Worm (Caenorhabditis elegans) whole organism, L1 larva: ENCODE measurements around the gene F10B5.3.
A peak's percentile ranks its signal among the peaks of the same experiment; 100 is the strongest.

Source experiments
- C04F5.9 ChIP-seq: sonication (generic microtip); optimal IDR thresholded peaks from 2 replicates; lab custom pipeline; 2016; ENCODE audit warnings: missing genetic modification characterization, missing compliant biosample characterization
- C16A3.4 ChIP-seq: fragments of 150-350 bp; optimal IDR thresholded peaks from 2 replicates; lab custom pipeline; 2014; ENCODE audit warnings: missing biosample characterization, missing genetic modification characterization
- F16B12.6 ChIP-seq: fragments of 150-350 bp; optimal IDR thresholded peaks from 2 replicates; lab custom pipeline; 2014; ENCODE audit warnings: missing biosample characterization, missing genetic modification characterization
- aha-1 ChIP-seq: fragments of 150-350 bp; optimal IDR thresholded peaks from 2 replicates; lab custom pipeline; 2014; ENCODE audit warnings: missing biosample characterization, missing genetic modification characterization
- blmp-1 ChIP-seq: fragments of 150-350 bp; optimal IDR thresholded peaks from 2 replicates; lab custom pipeline; 2014; ENCODE audit warnings: missing biosample characterization, missing genetic modification characterization
- ceh-8 ChIP-seq: fragments of 200-800 bp; sonication (Bioruptor generic); optimal IDR thresholded peaks from 2 replicates; lab custom pipeline; 2018; ENCODE audit warnings: mild to moderate bottlenecking, missing genetic modification characterization, moderate library complexity, missing compliant biosample characterization
- ceh-82 ChIP-seq, 3 experiments: fragments of 150-350 bp in 1 of 3; sonication (generic microtip) in 2 of 3; optimal IDR thresholded peaks; 2 replicates each; lab custom pipeline; 2014 to 2017; ENCODE audit warnings: missing biosample characterization in 3 of 3, missing genetic modification characterization in 3 of 3
- ceh-90 ChIP-seq: sonication (generic microtip); optimal IDR thresholded peaks from 2 replicates; lab custom pipeline; 2016; ENCODE audit warnings: missing genetic modification characterization, missing compliant biosample characterization
- ces-1 ChIP-seq: fragments of 150-350 bp; optimal IDR thresholded peaks from 2 replicates; lab custom pipeline; 2014; ENCODE audit warnings: missing biosample characterization, missing genetic modification reagents, missing genetic modification characterization
- dpl-1 ChIP-seq, 3 experiments: fragments of 150-350 bp in 2 of 3; sonication (generic microtip) in 1 of 3; optimal IDR thresholded peaks; 2 replicates each; lab custom pipeline; 2014 to 2017; ENCODE audit warnings: missing biosample characterization in 3 of 3, missing genetic modification characterization in 3 of 3, missing genetic modification reagents in 3 of 3
- dsc-1 ChIP-seq: sonication (generic microtip); optimal IDR thresholded peaks from 2 replicates; lab custom pipeline; 2016; ENCODE audit warnings: mild to moderate bottlenecking, missing genetic modification characterization, missing compliant biosample characterization
- efl-1 ChIP-seq, 4 experiments: fragments of 150-350 bp; optimal IDR thresholded peaks in 3 of 4; peaks in 1 of 4; 1 replicate in 1 of 4; 2 replicates in 3 of 4; lab custom pipeline; 2014; ENCODE audit warnings: missing biosample characterization in 2 of 4, missing genetic modification characterization in 2 of 4, missing genetic modification reagents in 2 of 4
- elt-3 ChIP-seq, 6 experiments: fragments of 150-350 bp in 1 of 6; sonication (generic microtip); optimal IDR thresholded peaks; 2 replicates each; lab custom pipeline; 2017 to 2018; ENCODE audit warnings: missing biosample characterization in 6 of 6, missing genetic modification characterization in 6 of 6, inconsistent platforms in 1 of 6
- ets-5 ChIP-seq: fragments of 200-800 bp; sonication (Bioruptor generic); IDR thresholded peaks from 2 replicates; pipeline ENCODE4 v1.3.6; 2022; ENCODE audit warnings: missing genetic modification characterization, missing compliant biosample characterization
- fos-1 ChIP-seq: fragments of 150-350 bp; optimal IDR thresholded peaks from 2 replicates; lab custom pipeline; 2014; ENCODE audit warnings: missing biosample characterization, missing genetic modification characterization
- grh-1 ChIP-seq: fragments of 200-800 bp; sonication (Bioruptor generic); IDR thresholded peaks from 2 replicates; pipeline ENCODE4 v1.3.6; 2022; ENCODE audit warnings: missing genetic modification reagents, missing genetic modification characterization, missing compliant biosample characterization
- hlh-4 ChIP-seq: sonication (generic microtip); optimal IDR thresholded peaks from 2 replicates; lab custom pipeline; 2016; ENCODE audit warnings: mild to moderate bottlenecking, missing genetic modification characterization, missing compliant biosample characterization
- hpl-2 ChIP-seq: fragments of 150-350 bp; optimal IDR thresholded peaks from 2 replicates; lab custom pipeline; 2014; ENCODE audit warnings: missing biosample characterization, missing genetic modification reagents, missing genetic modification characterization
- lin-13 ChIP-seq: fragments of 150-350 bp; optimal IDR thresholded peaks from 2 replicates; lab custom pipeline; 2014; ENCODE audit warnings: missing biosample characterization, missing genetic modification reagents, missing genetic modification characterization
- lin-15B ChIP-seq: fragments of 150-350 bp; sonication (generic microtip); optimal IDR thresholded peaks from 3 replicates; lab custom pipeline; 2014; ENCODE audit warnings: missing biosample characterization, missing genetic modification characterization
- lin-35 ChIP-seq, 2 experiments: fragments of 150-350 bp; optimal IDR thresholded peaks; 2 replicates each; lab custom pipeline; 2014; ENCODE audit warnings: missing biosample characterization in 2 of 2, missing genetic modification characterization in 2 of 2, missing genetic modification reagents in 2 of 2
- lin-39 ChIP-seq: fragments of 150-350 bp; optimal IDR thresholded peaks from 2 replicates; lab custom pipeline; 2014; ENCODE audit warnings: missing biosample characterization, missing genetic modification reagents, missing genetic modification characterization
- lir-3 ChIP-seq: sonication (generic microtip); optimal IDR thresholded peaks from 2 replicates; lab custom pipeline; 2016; ENCODE audit warnings: mild to moderate bottlenecking, missing genetic modification characterization, moderate library complexity, missing compliant biosample characterization; ENCODE audit not compliant: poor library complexity
- lsy-2 ChIP-seq, 2 experiments: fragments of 150-350 bp; optimal IDR thresholded peaks; 2 replicates each; lab custom pipeline; 2014; ENCODE audit warnings: missing biosample characterization in 2 of 2, missing genetic modification characterization in 2 of 2
- mdl-1 ChIP-seq, 2 experiments: fragments of 150-350 bp; optimal IDR thresholded peaks; 2 replicates each; lab custom pipeline; 2014 to 2017; ENCODE audit warnings: missing biosample characterization in 2 of 2, missing genetic modification characterization in 2 of 2, inconsistent platforms in 1 of 2
- mep-1 ChIP-seq: fragments of 150-350 bp; optimal IDR thresholded peaks from 2 replicates; lab custom pipeline; 2014; ENCODE audit warnings: missing biosample characterization, missing genetic modification characterization
- nhr-11 ChIP-seq: fragments of 150-350 bp; optimal IDR thresholded peaks from 2 replicates; lab custom pipeline; 2014; ENCODE audit warnings: missing biosample characterization, missing genetic modification characterization
- nhr-20 ChIP-seq: sonication (generic microtip); optimal IDR thresholded peaks from 2 replicates; lab custom pipeline; 2016; ENCODE audit warnings: mild to moderate bottlenecking, missing genetic modification characterization, missing compliant biosample characterization
- nhr-237 ChIP-seq: fragments of 150-350 bp; optimal IDR thresholded peaks from 2 replicates; lab custom pipeline; 2014; ENCODE audit warnings: missing biosample characterization, missing genetic modification characterization
- nhr-28 ChIP-seq: fragments of 150-350 bp; optimal IDR thresholded peaks from 2 replicates; lab custom pipeline; 2014; ENCODE audit warnings: missing biosample characterization, missing genetic modification characterization
- nhr-71 ChIP-seq: sonication (generic microtip); optimal IDR thresholded peaks from 2 replicates; lab custom pipeline; 2016; ENCODE audit warnings: mild to moderate bottlenecking, missing genetic modification characterization, moderate library complexity, missing compliant biosample characterization
- nhr-85 ChIP-seq: sonication (generic microtip); peaks from one replicate; lab custom pipeline; 2016; ENCODE audit warnings: missing genetic modification characterization, inconsistent platforms, missing compliant biosample characterization
- nhr-90 ChIP-seq: sonication (generic microtip); optimal IDR thresholded peaks from 2 replicates; lab custom pipeline; 2016; ENCODE audit warnings: mild to moderate bottlenecking, missing genetic modification characterization, missing compliant biosample characterization; ENCODE audit not compliant: poor library complexity
- pag-3 ChIP-seq: sonication (generic microtip); optimal IDR thresholded peaks from 2 replicates; lab custom pipeline; 2017; ENCODE audit warnings: missing genetic modification characterization, mild to moderate bottlenecking, missing compliant biosample characterization, antibody characterized with exemption, borderline replicate concordance; ENCODE audit not compliant: insufficient read depth
- pax-3 ChIP-seq: fragments of 200-800 bp; sonication (Bioruptor generic); optimal IDR thresholded peaks from 2 replicates; lab custom pipeline; 2018; ENCODE audit warnings: mild to moderate bottlenecking, missing genetic modification characterization, moderate library complexity, missing compliant biosample characterization
- rnt-1 ChIP-seq: sonication (generic microtip); optimal IDR thresholded peaks from 2 replicates; lab custom pipeline; 2016; ENCODE audit warnings: mild to moderate bottlenecking, missing genetic modification characterization, moderate library complexity, missing compliant biosample characterization
- skn-1 ChIP-seq: fragments of 150-350 bp; optimal IDR thresholded peaks from 2 replicates; lab custom pipeline; 2014; ENCODE audit warnings: missing biosample characterization, missing genetic modification characterization
- tlp-1 ChIP-seq: fragments of 150-350 bp; optimal IDR thresholded peaks from 2 replicates; lab custom pipeline; 2014; ENCODE audit warnings: missing biosample characterization, missing genetic modification characterization
- unc-130 ChIP-seq: fragments of 150-350 bp; optimal IDR thresholded peaks from 2 replicates; lab custom pipeline; 2017; ENCODE audit warnings: missing biosample characterization, missing genetic modification characterization, inconsistent platforms
- unc-62 ChIP-seq: fragments of 150-350 bp; optimal IDR thresholded peaks from 2 replicates; lab custom pipeline; 2014; ENCODE audit warnings: missing biosample characterization, missing genetic modification reagents, missing genetic modification characterization
- unc-86 ChIP-seq: sonication (generic microtip); optimal IDR thresholded peaks from 2 replicates; lab custom pipeline; 2016; ENCODE audit warnings: missing genetic modification characterization, missing compliant biosample characterization
- vab-15 ChIP-seq: sonication (generic microtip); optimal IDR thresholded peaks from 2 replicates; lab custom pipeline; 2017; ENCODE audit warnings: missing genotype, mild to moderate bottlenecking, missing genetic modification characterization, missing compliant biosample characterization
- xbp-1 ChIP-seq: sonication (generic microtip); optimal IDR thresholded peaks from 2 replicates; lab custom pipeline; 2016; ENCODE audit warnings: missing genetic modification characterization, missing compliant biosample characterization
- zip-4 ChIP-seq: fragments of 200-800 bp; sonication (Bioruptor generic); optimal IDR thresholded peaks from 2 replicates; lab custom pipeline; 2018; ENCODE audit warnings: mild to moderate bottlenecking, missing genetic modification characterization, moderate library complexity, missing compliant biosample characterization
- ztf-11 ChIP-seq, 2 experiments: sonication (generic microtip); optimal IDR thresholded peaks; 2 replicates each; lab custom pipeline; 2016 to 2017; ENCODE audit warnings: missing genetic modification characterization in 2 of 2, missing biosample characterization in 1 of 2, missing compliant biosample characterization in 1 of 2
- ztf-4 ChIP-seq: fragments of 150-350 bp; optimal IDR thresholded peaks from 2 replicates; lab custom pipeline; 2014; ENCODE audit warnings: missing biosample characterization, missing genetic modification characterization

F10B5.3 gene

ce11 chrII:8129495-8130010 lies 20.3 kb downstream of the F10B5.3 start, which contains the start of gene ulp-4 (continued):
- TF ChIP-seq C16A3.4 (tag; lab: Kevin White, UChicago) (no peak), pax-3 (tag; lab: Kevin White, UChicago) (no peak), pag-3 (tag; lab: Kevin White, UChicago) (no peak), ceh-90 (tag; lab: Kevin White, UChicago) (no peak), ceh-8 (GFP tag; lab: Kevin White, UChicago) (no peak), lin-13 (no peak), unc-62 (GFP tag; lab: Kevin White, UChicago) (no peak), zip-4 (GFP tag; lab: Kevin White, UChicago) (no peak), ets-5 (no peak), hpl-2 (GFP tag; lab: Kevin White, UChicago) (no peak), dpl-1 (GFP tag; optimal IDR thresholded peaks at IDR 0.05; lab: Kevin White, UChicago) (no peak), nhr-90 (tag; lab: Kevin White, UChicago) (no peak), tlp-1 (tag; lab: Kevin White, UChicago) (no peak), vab-15 (no peak), skn-1 (tag; lab: Kevin White, UChicago) (no peak), nhr-11 (tag; lab: Kevin White, UChicago) (no peak), mep-1 (tag; lab: Kevin White, UChicago) (peak; percentile 34), ceh-82 (tag; optimal IDR thresholded peaks at IDR 0.05; lab: Kevin White, UChicago) (no peak), lin-39 (tag; lab: Kevin White, UChicago) (peak; percentile 57), nhr-28 (tag; lab: Kevin White, UChicago) (no peak), lir-3 (tag; lab: Kevin White, UChicago) (peak; percentile 3), aha-1 (tag; lab: Kevin White, UChicago) (no peak), ztf-11 (tag; optimal IDR thresholded peaks at IDR 0.05; lab: Kevin White, UChicago) (no peak), F16B12.6 (tag; lab: Kevin White, UChicago) (no peak), rnt-1 (peak; percentile 64), hlh-4 (tag; lab: Kevin White, UChicago) (no peak), fos-1 (no peak), lsy-2 (tag; optimal IDR thresholded peaks at IDR 0.05; lab: Kevin White, UChicago) (peak; percentile 49 to 52), nhr-71 (tag; lab: Kevin White, UChicago) (peak; percentile 71), grh-1 (no peak), C04F5.9 (tag; lab: Kevin White, UChicago) (no peak), xbp-1 (peak; percentile 3)
- TF ChIP-seq, all 84 proteins: peak for 14

- TF ChIP-seq ets-5 (no peak), lin-39 (tag; lab: Kevin White, UChicago) (no peak), elt-3 (tag; optimal IDR thresholded peaks at IDR 0.05; lab: Kevin White, UChicago) (no peak), dsc-1 (tag; lab: Kevin White, UChicago) (no peak), efl-1 (optimal IDR thresholded peaks at IDR 0.05; lab: Kevin White, UChicago) (no peak), efl-1 (GFP tag; optimal IDR thresholded peaks at IDR 0.05 in 1 of 2; lab: Kevin White, UChicago) (peak in 1 of 2 experiments; percentile 95), dpl-1 (GFP tag; optimal IDR thresholded peaks at IDR 0.05; lab: Kevin White, UChicago) (peak in 2 of 3 experiments; percentile 6 to 19), lin-13 (peak; percentile 18)
- TF ChIP-seq, all 84 proteins: peak for 3
These were observed 20.8 kb downstream of the F10B5.3 start for ce11 chrII:8129040-8129387.

ce11 chrII:8128273-8129039 lies 21.4 kb downstream of the F10B5.3 start:
- TF ChIP-seq ces-1 (GFP tag; lab: Kevin White, UChicago) (no peak), blmp-1 (tag; lab: Kevin White, UChicago) (peak; percentile 55), lin-15B (peak; percentile 14), mdl-1 (tag; optimal IDR thresholded peaks at IDR 0.05; lab: Kevin White, UChicago) (peak in 1 of 2 experiments; percentile 80), nhr-237 (tag; lab: Kevin White, UChicago) (no peak), unc-86 (tag; lab: Kevin White, UChicago) (peak; percentile 3), xbp-1 (peak; percentile 72), unc-130 (tag; lab: Kevin White, UChicago) (peak; percentile 90), ztf-4 (tag; lab: Kevin White, UChicago) (peak; percentile 57), pag-3 (tag; lab: Kevin White, UChicago) (peak; percentile 81), efl-1 (optimal IDR thresholded peaks at IDR 0.05; lab: Kevin White, UChicago) (peak; percentile 6 to 33), efl-1 (GFP tag; optimal IDR thresholded peaks at IDR 0.05 in 1 of 2; lab: Kevin White, UChicago) (peak; percentile 12 to 58), ztf-11 (tag; optimal IDR thresholded peaks at IDR 0.05; lab: Kevin White, UChicago) (peak in 1 of 2 experiments; percentile 12), nhr-85 (peak; percentile 92), F16B12.6 (tag; lab: Kevin White, UChicago) (peak; percentile 11), nhr-11 (tag; lab: Kevin White, UChicago) (peak; percentile 30), nhr-20 (tag; lab: Kevin White, UChicago) (peak; percentile 92), lin-35 (GFP tag; optimal IDR thresholded peaks at IDR 0.05; lab: Kevin White, UChicago) (peak; percentile 19 to 75), lsy-2 (tag; optimal IDR thresholded peaks at IDR 0.05; lab: Kevin White, UChicago) (peak; percentile 69 to 76)
